Worm (Caenorhabditis elegans): ENCODE data around the gene nhr-71.
A peak's percentile ranks its signal among the peaks of the same experiment; 100 is the strongest.

nhr-71 gene

ce11 chrX:13747997-13748396 lies 882 bp downstream of the nhr-71 start:
- TF ChIP-seq nhr-80 (tag; optimal IDR thresholded peaks at IDR 0.05) (peak; percentile 34), zim-3 (tag; optimal IDR thresholded peaks at IDR 0.05) (no peak)

- TF ChIP-seq nhr-80 (tag; optimal IDR thresholded peaks at IDR 0.05), result peak; percentile 15
- TF ChIP-seq lsl-1 (GFP tag; optimal IDR thresholded peaks at IDR 0.05), result no peak
Measured at ce11 chrX:13752822-13753581, 5.9 kb downstream of the nhr-71 start.

ce11 chrX:13754498-13754897 lies 7.4 kb downstream of the nhr-71 start:
- 0 out of 2 replicates have a peak, but pooled peaks have one; percentile 20 for TF ChIP-seq lag-1 (GFP tag; IDR thresholded peaks at IDR 0.05)
- no peak for TF ChIP-seq hlh-12 (tag; optimal IDR thresholded peaks at IDR 0.05)
- peak; percentile 16 for TF ChIP-seq lin-40 (tag; optimal IDR thresholded peaks at IDR 0.05)
- peak; percentile 25 for TF ChIP-seq ceh-27 (GFP tag; optimal IDR thresholded peaks at IDR 0.05)
- TF ChIP-seq nfya-1 (tag; optimal IDR thresholded peaks at IDR 0.05; ENCODE audit: borderline replicate concordance, insufficient read depth), result no peak
- no peak for TF ChIP-seq cebp-1 (GFP tag; IDR thresholded peaks at IDR 0.05)
- peak; percentile 46 for TF ChIP-seq cebp-1 (tag; optimal IDR thresholded peaks at IDR 0.05)

ce11 chrX:13755469-13755868 lies 8.4 kb downstream of the nhr-71 start, which contains the start of gene aakb-1:
Gene aakb-1, plus strand, starts transcription at chrX:13755769.
- TF ChIP-seq let-607 (tag; optimal IDR thresholded peaks at IDR 0.05) (no peak), mxl-1 (tag; optimal IDR thresholded peaks at IDR 0.05) (no peak), Y67H2A.10 (GFP tag; conservative IDR thresholded peaks at IDR 0.05) (no peak), ceh-58 (GFP tag; IDR thresholded peaks at IDR 0.05) (no peak), him-1 (tag; optimal IDR thresholded peaks at IDR 0.05) (no peak)

ce11 chrX:13759676-13760447 lies 12.7 kb downstream of the nhr-71 start, which contains the start of gene cest-13:
Gene cest-13, plus strand, starts transcription at chrX:13760237.
- no peak for TF ChIP-seq snpc-4 (GFP tag; optimal IDR thresholded peaks at IDR 0.05)
- peak in 2 of 4 experiments; percentile 80 to 86 for TF ChIP-seq snpc-4 (tag; optimal IDR thresholded peaks at IDR 0.05)
- peak; percentile 50 for TF ChIP-seq dox-1 (GFP tag; IDR thresholded peaks at IDR 0.05)
- TF ChIP-seq tbp1 (GFP tag; optimal IDR thresholded peaks at IDR 0.05), result peak; percentile 3
- peak; percentile 71 for TF ChIP-seq nhr-80 (tag; optimal IDR thresholded peaks at IDR 0.05)
- TF ChIP-seq aptf-3 (GFP tag; IDR thresholded peaks at IDR 0.05), result no peak
- TF ChIP-seq hmg-1.2 (GFP tag; IDR thresholded peaks at IDR 0.05), result peak; percentile 48

ce11 chrX:13767282-13767681 lies 20.2 kb downstream of the nhr-71 start:
- TF ChIP-seq hlh-26 (GFP tag; conservative IDR thresholded peaks at IDR 0.05) (no peak), efl-1 (GFP tag; optimal IDR thresholded peaks at IDR 0.05) (no peak), ztf-22 (GFP tag; optimal IDR thresholded peaks at IDR 0.05) (peak; percentile 9), unc-62 (GFP tag; optimal IDR thresholded peaks at IDR 0.05) (peak; percentile 95), ccch-3 (GFP tag; optimal IDR thresholded peaks at IDR 0.05) (no peak), dpl-1 (GFP tag; optimal IDR thresholded peaks at IDR 0.05) (no peak), ztf-26 (tag; optimal IDR thresholded peaks at IDR 0.05) (no peak), ceh-79 (tag; optimal IDR thresholded peaks at IDR 0.05) (no peak), ceh-40 (GFP tag; IDR thresholded peaks at IDR 0.05) (no peak), sea-2 (GFP tag; IDR thresholded peaks at IDR 0.05) (no peak), nhr-80 (tag; optimal IDR thresholded peaks at IDR 0.05) (peak; percentile 62), ZK185.1 (tag; optimal IDR thresholded peaks at IDR 0.05; ENCODE audit: poor library complexity, severe bottlenecking) (no peak), mes-4 (tag; optimal IDR thresholded peaks at IDR 0.05) (no peak), F55B11.4 (tag; optimal IDR thresholded peaks at IDR 0.05; ENCODE audit: borderline replicate concordance, insufficient read depth) (no peak), ceh-100 (GFP tag; IDR thresholded peaks at IDR 0.05) (no peak), T07F8.4 (tag; optimal IDR thresholded peaks at IDR 0.05) (no peak), attf-3 (GFP tag; conservative IDR thresholded peaks at IDR 0.05) (no peak), cebp-1 (GFP tag; IDR thresholded peaks at IDR 0.05) (no peak), cebp-1 (tag; optimal IDR thresholded peaks at IDR 0.05) (no peak), gei-17 (GFP tag; optimal IDR thresholded peaks at IDR 0.05) (no peak)

Measured in whole organism, young adult.